Fruit fly (Drosophila melanogaster) ovary, adult (tissue): Measurements from ENCODE around the gene Cpr62Bc.

Experiments used
- CG17801 ChIP-seq: fragments of 200-800 bp; optimal IDR thresholded peaks from 2 replicates; lab custom pipeline; 2019; ENCODE audit warnings: missing biosample characterization, mild to moderate bottlenecking, missing genetic modification characterization, moderate library complexity; ENCODE audit not compliant: partially characterized antibody

The Cpr62Bc gene

dm6 chr3L:1841984-1842383, at the start of gene Cpr62Bc:
TSS of gene Cpr62Bc (minus strand) at chr3L:1842084.
- TF ChIP-seq CG17801 (GFP tag; lab: Kevin White, UChicago): no peak

dm6 chr3L:1890941-1891340, 49.1 kb upstream of the Cpr62Bc start:
- no peak for TF ChIP-seq CG17801 (GFP tag; lab: Kevin White, UChicago)

- TF ChIP-seq CG17801 (GFP tag; lab: Kevin White, UChicago): peak; percentile 42
These were observed 46.1 kb upstream of the Cpr62Bc start for dm6 chr3L:1887929-1888529.

dm6 chr3L:1886125-1886544, 44.3 kb upstream of the Cpr62Bc start:
- TF ChIP-seq CG17801 (GFP tag; lab: Kevin White, UChicago): peak; percentile 81

dm6 chr3L:1885436-1885835, 43.6 kb upstream of the Cpr62Bc start, which contains the start of gene Tmhs:
TSS of gene Tmhs (plus strand) at chr3L:1885657.
- TF ChIP-seq CG17801 (GFP tag; lab: Kevin White, UChicago): no peak

- TF ChIP-seq CG17801 (GFP tag; lab: Kevin White, UChicago): peak; percentile 44
These were observed 42.8 kb upstream of the Cpr62Bc start, which contains the start of gene Aprt for dm6 chr3L:1884652-1885051. TSS of gene Aprt (minus strand) at chr3L:1885019.

DNA sequence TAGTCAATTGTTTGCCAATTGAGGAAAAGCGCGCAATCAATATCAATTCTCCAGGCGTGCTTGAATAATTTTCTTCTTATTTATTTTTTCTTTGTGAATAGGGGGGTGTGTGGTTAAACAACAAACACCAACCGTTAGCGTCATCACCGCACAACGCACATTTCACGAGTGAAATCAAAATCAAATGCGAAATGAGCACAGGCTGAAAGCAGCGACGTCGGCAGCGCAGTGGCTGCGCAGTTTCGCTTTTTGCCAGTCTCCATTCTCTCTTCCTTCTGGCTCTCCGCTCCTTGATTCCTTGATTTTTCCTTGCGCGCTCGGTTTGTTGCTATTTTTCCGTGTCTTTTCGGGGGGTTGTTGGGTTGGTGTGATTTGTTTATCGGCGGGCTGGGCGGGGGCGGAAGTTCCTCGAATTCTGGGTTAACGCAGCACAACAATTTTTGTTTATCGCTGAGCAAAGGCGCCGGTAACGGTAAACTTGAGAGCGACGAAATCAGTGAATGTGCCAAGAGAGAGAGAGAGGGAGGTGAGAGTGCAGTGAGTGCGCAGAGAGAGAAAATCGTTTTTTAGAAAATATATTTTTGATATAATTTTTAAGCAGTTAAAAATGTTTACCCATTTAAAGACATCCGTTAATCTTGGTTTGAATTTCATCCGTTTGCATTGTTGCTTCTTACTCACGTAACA, 41.1 kb upstream of the Cpr62Bc start, which contains the start of gene CG13937:
Gene CG13937 (minus strand): TSS at position 174 of the 687 bp plus-strand sequence.
- no peak for TF ChIP-seq CG17801 (GFP tag; lab: Kevin White, UChicago)

DNA sequence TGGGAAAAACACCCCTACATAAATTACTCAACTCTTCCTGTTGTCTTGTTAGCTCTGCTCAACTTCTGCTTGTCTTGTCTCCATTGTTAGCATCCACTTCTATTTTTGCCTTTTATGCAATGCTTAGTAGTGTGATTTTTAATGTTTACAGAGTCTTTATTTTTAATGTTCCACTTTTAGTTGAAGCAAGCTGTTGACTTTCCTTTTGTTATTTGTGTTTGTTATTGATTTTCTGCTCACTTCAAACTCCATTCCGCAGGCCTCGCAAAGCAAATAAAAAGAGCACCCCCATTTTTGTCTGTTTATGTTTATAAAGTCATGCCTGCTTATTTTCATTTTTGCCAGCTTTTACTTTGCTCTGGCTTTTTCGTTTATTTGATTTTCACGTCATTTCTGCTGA, 40.0 kb upstream of the Cpr62Bc start:
- no peak for TF ChIP-seq CG17801 (GFP tag; lab: Kevin White, UChicago)

DNA sequence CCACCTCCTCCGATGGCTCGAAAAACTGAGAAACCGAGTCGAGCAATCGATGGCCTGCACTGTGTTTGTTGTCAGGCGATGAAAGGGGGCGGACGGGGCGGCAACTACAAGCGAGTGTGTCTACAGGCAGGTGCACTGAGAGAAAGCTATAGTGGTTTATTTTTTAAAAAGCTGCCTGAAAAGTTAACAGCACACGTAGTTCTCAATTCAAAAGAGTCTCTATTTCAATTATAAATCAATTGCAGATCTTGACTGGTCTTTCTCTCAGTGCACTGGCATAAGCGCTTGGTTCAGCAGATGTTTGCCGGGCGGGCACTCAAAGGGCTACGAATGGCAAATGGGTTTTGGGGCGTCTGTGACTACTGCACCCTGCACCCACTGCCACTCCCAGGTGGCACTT, 38.8 kb upstream of the Cpr62Bc start:
- TF ChIP-seq CG17801 (GFP tag; lab: Kevin White, UChicago): no peak

DNA sequence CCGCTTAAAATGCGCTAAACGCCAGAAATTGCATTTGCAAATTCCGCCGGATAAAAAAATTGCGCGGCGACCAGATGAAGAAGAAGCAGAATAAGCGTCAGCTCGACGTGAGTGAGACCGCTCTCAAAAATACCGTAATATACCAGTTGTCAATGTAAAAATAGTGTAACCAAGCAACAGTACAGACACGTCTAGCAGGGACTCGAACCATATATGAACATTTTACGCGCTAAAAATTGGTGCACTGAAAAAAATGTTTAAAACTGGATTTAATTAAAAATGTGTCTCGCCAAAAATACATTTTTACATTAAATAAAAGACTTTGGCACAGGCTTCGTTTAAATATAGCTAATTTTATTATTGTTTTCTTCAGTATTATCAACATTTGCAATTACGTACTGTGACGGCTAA, 34.3 kb upstream of the Cpr62Bc start, which contains the start of gene dre4:
Gene dre4 (minus strand): TSS at position 98 of the 411 bp plus-strand sequence.
- TF ChIP-seq CG17801 (GFP tag; lab: Kevin White, UChicago): peak; percentile 42

dm6 chr3L:1869719-1870118, 27.8 kb upstream of the Cpr62Bc start, which contains the start of gene CG13924:
TSS of gene CG13924 (plus strand) at chr3L:1870019.
- TF ChIP-seq CG17801 (GFP tag; lab: Kevin White, UChicago): no peak

DNA sequence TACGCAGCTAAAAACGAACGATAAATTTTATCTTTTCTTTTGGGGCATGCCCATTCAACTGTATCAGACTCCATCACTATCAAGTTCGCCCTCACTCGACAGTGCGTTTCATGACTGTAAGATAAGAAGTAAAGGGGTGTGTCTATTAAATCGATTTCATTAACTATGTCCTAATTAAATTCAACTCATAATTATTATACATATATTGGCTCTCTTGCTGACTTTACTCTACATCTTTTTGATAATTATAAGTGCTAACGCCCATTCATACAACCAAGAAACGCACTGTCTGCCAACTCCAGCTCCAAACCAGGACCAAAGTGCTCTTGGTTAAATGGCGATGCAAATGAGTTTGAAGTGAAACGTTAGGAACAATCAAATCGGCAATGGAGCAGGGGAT, 27.0 kb upstream of the Cpr62Bc start:
- TF ChIP-seq CG17801 (GFP tag; lab: Kevin White, UChicago): no peak

dm6 chr3L:1866021-1866811, 24.3 kb upstream of the Cpr62Bc start:
- TF ChIP-seq CG17801 (GFP tag; lab: Kevin White, UChicago): no peak

DNA sequence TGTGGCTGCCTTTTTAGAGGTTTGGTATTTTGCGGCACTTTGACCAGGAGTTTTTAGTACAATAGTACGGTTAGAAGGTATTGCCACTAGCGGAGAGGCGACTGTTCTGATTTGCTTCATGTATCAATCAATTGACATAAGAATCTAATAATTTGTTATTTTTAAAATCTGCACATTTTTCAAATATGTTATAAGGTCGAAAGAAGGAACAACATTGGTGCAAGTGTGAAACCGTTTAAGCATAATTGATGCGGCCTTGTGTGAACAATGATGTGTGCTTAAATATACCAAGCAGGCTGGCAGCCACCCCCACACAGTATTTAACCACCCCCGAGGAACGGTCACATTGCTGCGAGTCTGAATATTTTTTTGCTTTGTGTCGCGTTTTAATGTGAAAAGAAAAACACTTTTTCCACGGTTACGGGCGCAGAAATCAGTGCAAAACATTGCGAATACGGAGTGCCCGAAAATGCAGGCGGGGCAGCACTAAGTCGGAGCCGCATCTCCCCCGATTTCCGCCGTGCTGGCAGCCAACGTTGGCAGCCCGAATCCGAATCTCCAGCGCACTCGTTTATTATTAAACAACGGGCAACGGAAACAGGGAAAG, 23.3 kb upstream of the Cpr62Bc start, which contains the start of the genes HBS1 and CG12025:
Gene HBS1 (minus strand): TSS at position 120 of the 607 bp plus-strand sequence.
Gene CG12025 (plus strand): TSS at position 310 of the 607 bp plus-strand sequence.
- no peak for TF ChIP-seq CG17801 (GFP tag; lab: Kevin White, UChicago)
